Fruit fly (Drosophila melanogaster): ENCODE results near the gene unc-45.
"Not testable (repeated sequence)": the region's sequence is repeated elsewhere in the genome, so short reads cannot be mapped to it uniquely, and the experiment has no call there.

The unc-45 gene

DNA sequence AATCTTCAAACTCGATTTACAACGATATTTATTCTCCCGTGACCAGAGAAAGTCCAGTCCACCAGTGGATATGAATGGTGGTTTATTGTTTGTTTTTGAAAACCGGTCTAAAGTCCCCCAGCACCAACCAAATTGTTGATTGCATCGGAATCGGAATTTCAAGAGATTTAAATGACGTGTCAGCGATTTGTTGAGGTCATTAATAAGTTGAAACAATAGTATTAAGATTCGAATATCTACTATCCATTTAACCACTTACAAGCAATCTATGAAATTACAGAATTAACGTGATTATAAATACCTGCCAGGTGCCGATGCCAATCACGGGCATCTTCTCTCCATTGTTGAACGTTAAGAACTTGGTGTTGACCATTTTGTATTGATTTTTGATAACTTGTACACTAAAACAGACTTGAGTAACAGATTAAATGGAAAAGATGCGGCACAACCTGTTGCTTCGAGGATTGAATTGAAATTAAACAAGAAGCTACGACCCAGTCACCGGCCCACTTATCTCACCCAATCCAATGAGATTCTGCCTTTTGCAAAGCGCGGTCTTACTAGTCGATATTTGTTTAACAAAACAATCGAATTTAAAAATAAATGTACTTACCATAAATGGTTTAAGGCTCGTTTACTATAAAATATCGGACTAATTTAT, 25.4 kb upstream of the unc-45 start, which contains the start of gene CG2767:
Gene CG2767 (minus strand): TSS at position 516 of the 661 bp plus-strand sequence.
- TF ChIP-seq Sin3A (optimal IDR thresholded peaks at IDR 0.05): no peak
- TF ChIP-seq ttk (optimal IDR thresholded peaks at IDR 0.05): no peak
- TF ChIP-seq insv (optimal IDR thresholded peaks at IDR 0.05): no peak
- no peak for TF ChIP-seq h (optimal IDR thresholded peaks at IDR 0.05)
- no peak for TF ChIP-seq Myc (optimal IDR thresholded peaks at IDR 0.05)
- no peak for TF ChIP-seq psq (optimal IDR thresholded peaks at IDR 0.05)

dm6 chr3R:8009080-8009620, 24.0 kb upstream of the unc-45 start, which contains the start of the genes CG11052 and CG3223:
TSS of gene CG11052 (minus strand) at chr3R:8009297.
TSS of gene CG3223 (plus strand) at chr3R:8009400.
- TF ChIP-seq Sin3A (optimal IDR thresholded peaks at IDR 0.05) (no peak), ttk (optimal IDR thresholded peaks at IDR 0.05) (no peak), psq (optimal IDR thresholded peaks at IDR 0.05) (no peak), Myc (optimal IDR thresholded peaks at IDR 0.05) (no peak), insv (optimal IDR thresholded peaks at IDR 0.05) (no peak), h (optimal IDR thresholded peaks at IDR 0.05) (no peak)

DNA sequence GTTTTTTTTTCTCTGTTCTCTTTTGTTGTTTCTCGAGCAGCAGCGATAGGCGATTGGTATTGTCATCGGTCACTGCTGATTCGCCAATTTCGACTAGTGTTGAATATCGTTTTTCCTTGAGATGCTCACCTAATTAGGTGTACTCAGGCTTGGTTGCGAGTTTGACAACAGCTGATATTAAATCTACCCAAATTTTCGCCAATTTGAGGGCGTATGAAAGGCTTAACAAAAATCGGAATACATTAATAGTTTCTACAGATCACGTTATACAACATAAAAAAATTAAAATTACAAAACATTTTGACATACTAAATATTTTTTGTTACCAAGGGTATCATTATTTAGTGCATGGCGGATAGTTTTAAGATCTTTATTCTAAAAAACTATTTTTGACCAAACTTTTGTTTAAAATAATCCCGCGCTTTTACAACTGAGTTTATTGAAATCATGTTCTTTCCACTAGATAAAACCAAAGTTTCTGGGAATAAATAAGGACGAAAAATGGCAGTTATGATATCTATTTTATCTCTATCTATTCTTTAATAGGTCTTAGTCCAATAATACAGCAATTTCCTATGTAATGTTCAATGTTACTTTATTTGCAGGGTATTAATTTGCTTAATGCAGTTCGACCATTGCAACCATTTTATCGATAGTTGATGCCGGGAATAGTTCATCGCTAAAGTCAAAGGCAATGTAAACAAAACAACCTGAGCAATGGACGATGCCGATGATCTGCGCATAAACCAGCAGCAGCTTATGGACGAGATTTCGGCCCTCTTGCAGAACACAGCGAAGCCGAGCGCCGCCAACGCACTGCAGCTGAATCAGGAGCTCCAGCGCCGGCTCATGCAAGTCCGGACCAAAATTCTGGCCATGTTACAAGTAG, 19.7 kb upstream of the unc-45 start, which contains the start of the genes CG10435 and Pbp95:
Gene CG10435 (minus strand): TSS at position 81 of the 889 bp plus-strand sequence.
Gene Pbp95 (plus strand): TSS at position 671 of the 889 bp plus-strand sequence.
- TF ChIP-seq Myc (optimal IDR thresholded peaks at IDR 0.05): no peak
- TF ChIP-seq ttk (optimal IDR thresholded peaks at IDR 0.05): no peak
- TF ChIP-seq Sin3A (optimal IDR thresholded peaks at IDR 0.05): no peak
- TF ChIP-seq h (optimal IDR thresholded peaks at IDR 0.05): no peak
- TF ChIP-seq insv (optimal IDR thresholded peaks at IDR 0.05): no peak
- TF ChIP-seq psq (optimal IDR thresholded peaks at IDR 0.05): no peak

DNA sequence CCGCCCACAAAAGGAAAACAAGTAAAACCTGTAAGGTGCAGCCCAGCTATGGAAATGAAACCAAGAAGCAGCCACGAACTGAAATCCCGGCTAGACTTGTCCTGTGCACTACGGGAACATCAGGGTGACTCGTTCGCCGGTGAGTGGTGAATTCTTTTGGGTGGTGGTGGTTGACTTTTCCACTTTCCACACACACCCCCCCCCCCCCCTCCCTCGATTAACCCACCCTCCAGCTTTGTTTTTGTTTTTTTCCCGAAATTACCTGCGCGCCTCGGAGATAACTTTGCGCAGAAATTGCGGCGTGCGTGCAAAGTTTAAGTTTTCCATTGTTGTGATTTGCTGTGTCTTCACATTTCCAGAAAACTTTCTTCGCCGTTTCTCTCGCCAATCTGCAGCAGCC, 6.6 kb upstream of the unc-45 start:
- TF ChIP-seq Sin3A (optimal IDR thresholded peaks at IDR 0.05) (no peak), h (optimal IDR thresholded peaks at IDR 0.05) (no peak), ttk (optimal IDR thresholded peaks at IDR 0.05) (no peak), psq (optimal IDR thresholded peaks at IDR 0.05) (no peak), insv (optimal IDR thresholded peaks at IDR 0.05) (no peak), Myc (optimal IDR thresholded peaks at IDR 0.05) (no peak)

dm6 chr3R:8027203-8027688, 5.9 kb upstream of the unc-45 start:
- no peak for TF ChIP-seq psq (optimal IDR thresholded peaks at IDR 0.05)
- TF ChIP-seq ttk (optimal IDR thresholded peaks at IDR 0.05): no peak
- no peak for TF ChIP-seq Sin3A (optimal IDR thresholded peaks at IDR 0.05)
- no peak for TF ChIP-seq Myc (optimal IDR thresholded peaks at IDR 0.05)
- no peak for TF ChIP-seq h (optimal IDR thresholded peaks at IDR 0.05)
- TF ChIP-seq insv (optimal IDR thresholded peaks at IDR 0.05): no peak

- no peak for TF ChIP-seq Myc (optimal IDR thresholded peaks at IDR 0.05)
- no peak for TF ChIP-seq Sin3A (optimal IDR thresholded peaks at IDR 0.05)
- TF ChIP-seq ttk (optimal IDR thresholded peaks at IDR 0.05): no peak
- TF ChIP-seq insv (optimal IDR thresholded peaks at IDR 0.05): no peak
- TF ChIP-seq h (optimal IDR thresholded peaks at IDR 0.05): no peak
- no peak for TF ChIP-seq psq (optimal IDR thresholded peaks at IDR 0.05)
Observed at dm6 chr3R:8029496-8030013, 3.5 kb upstream of the unc-45 start, which contains the start of gene ImpE3. TSS of gene ImpE3 (minus strand) at chr3R:8029546.

dm6 chr3R:8030151-8030899, 2.8 kb upstream of the unc-45 start, which contains the start of the genes CG10903 and CG2747:
TSS of gene CG10903 (plus strand) at chr3R:8030411.
TSS of gene CG2747 (minus strand) at chr3R:8030790.
- TF ChIP-seq psq (optimal IDR thresholded peaks at IDR 0.05): no peak
- TF ChIP-seq ttk (optimal IDR thresholded peaks at IDR 0.05): no peak
- TF ChIP-seq Sin3A (optimal IDR thresholded peaks at IDR 0.05): no peak
- TF ChIP-seq insv (optimal IDR thresholded peaks at IDR 0.05): no peak
- no peak for TF ChIP-seq Myc (optimal IDR thresholded peaks at IDR 0.05)
- no peak for TF ChIP-seq h (optimal IDR thresholded peaks at IDR 0.05)

DNA sequence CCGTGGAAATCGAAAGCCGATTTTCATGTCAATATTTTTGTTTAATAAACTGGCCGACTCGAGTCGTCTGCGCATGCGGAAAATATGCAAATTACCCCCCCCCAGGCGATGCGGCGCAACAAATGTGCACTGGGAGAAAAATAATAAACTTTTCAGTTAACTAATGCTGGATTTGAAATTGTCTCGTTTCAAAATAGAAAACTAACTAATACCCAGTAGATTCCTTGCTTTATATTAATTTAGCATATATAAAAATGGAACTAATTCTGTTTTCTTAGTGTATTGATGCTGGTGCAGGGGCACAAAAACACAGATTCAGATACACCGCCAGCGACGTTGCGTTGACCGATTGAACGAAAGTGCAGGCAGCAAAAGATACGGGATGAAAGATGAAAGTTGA, 4.8 kb downstream of the unc-45 start:
- TF ChIP-seq insv (optimal IDR thresholded peaks at IDR 0.05) (no peak), psq (optimal IDR thresholded peaks at IDR 0.05) (no peak), h (optimal IDR thresholded peaks at IDR 0.05) (no peak), ttk (optimal IDR thresholded peaks at IDR 0.05) (no peak), Sin3A (optimal IDR thresholded peaks at IDR 0.05) (no peak), Myc (optimal IDR thresholded peaks at IDR 0.05) (no peak)

DNA sequence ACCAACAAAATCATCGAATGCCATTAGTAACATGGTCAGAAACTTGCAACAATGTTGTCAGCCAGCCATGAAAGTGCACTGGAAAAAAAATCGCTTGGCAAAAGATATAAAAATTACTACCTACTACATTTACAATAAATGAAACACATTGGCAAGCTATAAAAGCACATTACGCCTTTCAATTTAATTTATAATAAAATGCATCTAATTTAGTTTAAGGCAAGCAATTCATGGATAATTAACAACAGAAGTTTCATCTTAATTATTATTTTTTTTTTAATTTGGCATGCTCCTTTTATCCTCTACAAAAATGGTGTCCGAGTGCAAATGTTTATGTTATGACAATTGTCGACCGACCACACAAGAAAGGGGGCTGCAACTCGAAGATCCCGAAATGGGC, 5.8 kb downstream of the unc-45 start:
- no peak for TF ChIP-seq insv (optimal IDR thresholded peaks at IDR 0.05)
- TF ChIP-seq Sin3A (optimal IDR thresholded peaks at IDR 0.05): no peak
- no peak for TF ChIP-seq psq (optimal IDR thresholded peaks at IDR 0.05)
- no peak for TF ChIP-seq Myc (optimal IDR thresholded peaks at IDR 0.05)
- no peak for TF ChIP-seq ttk (optimal IDR thresholded peaks at IDR 0.05)
- TF ChIP-seq h (optimal IDR thresholded peaks at IDR 0.05): no peak

DNA sequence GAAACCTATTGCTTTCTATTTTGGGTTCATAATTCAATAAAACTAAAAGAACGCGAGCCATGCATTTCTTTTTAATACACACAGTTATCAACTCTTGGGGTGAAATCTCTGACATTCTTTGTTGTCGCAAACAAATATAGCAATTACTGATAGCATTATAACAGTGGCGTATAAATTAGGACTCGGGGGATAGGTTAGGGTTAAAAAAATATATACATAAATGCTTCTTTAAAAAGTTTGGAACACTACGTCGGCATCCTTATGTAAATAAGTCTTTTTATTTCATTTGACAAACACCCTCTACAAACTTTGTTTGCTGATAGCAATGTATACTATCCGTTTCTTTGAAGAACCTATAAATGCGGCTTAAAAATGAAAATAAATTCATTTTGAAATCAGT, 7.7 kb downstream of the unc-45 start, which contains the start of gene CG43060:
Gene CG43060 (plus strand): TSS at position 382 of the 400 bp plus-strand sequence.
- TF ChIP-seq Sin3A (optimal IDR thresholded peaks at IDR 0.05): no peak

DNA sequence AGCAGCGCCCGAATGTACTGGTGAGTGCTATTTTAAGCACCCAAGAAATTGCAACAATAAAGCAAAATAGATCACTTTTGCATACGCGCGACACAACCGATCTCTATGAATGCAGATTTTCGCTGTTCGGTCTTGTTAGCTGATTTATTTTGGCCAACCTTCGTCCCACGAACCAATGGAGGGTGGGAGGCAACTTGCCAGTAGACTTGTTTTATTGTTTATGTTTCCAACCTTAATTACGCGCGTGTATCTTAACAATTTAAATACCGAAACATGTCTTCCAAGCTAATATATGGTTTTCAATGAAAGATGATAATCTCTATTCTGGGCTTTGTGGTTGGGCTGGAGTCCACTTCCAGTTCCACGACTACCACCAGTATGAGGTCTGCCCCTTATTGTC, 15.8 kb downstream of the unc-45 start, which contains the start of gene CG43618:
Gene CG43618 (plus strand): TSS at position 301 of the 400 bp plus-strand sequence.
- not testable (repeated sequence) for TF ChIP-seq Sin3A, h, psq (optimal IDR thresholded peaks at IDR 0.05)
